Worm (Caenorhabditis elegans) whole organism, L4 larva: ENCODE results near the gene rict-1.
"Not testable (repeated sequence)": the region's sequence is repeated elsewhere in the genome, so short reads cannot be mapped to it uniquely, and the experiment has no call there.

Source experiments
- F37D6.2 ChIP-seq: sonication (generic microtip); optimal IDR thresholded peaks from 2 replicates; lab custom pipeline; 2016; ENCODE audit warnings: mild to moderate bottlenecking, missing genetic modification characterization, missing compliant biosample characterization
- F44E2.7 ChIP-seq: fragments of 200-800 bp; sonication (Bioruptor generic); IDR thresholded peaks from 2 replicates; pipeline ENCODE4 v2.1.2; 2022; ENCODE audit warnings: missing genetic modification characterization, missing compliant biosample characterization
- R02D3.7 ChIP-seq: fragments of 150-350 bp; sonication (generic microtip); optimal IDR thresholded peaks from 3 replicates; lab custom pipeline; 2014; ENCODE audit warnings: missing biosample characterization, missing genetic modification characterization
- T20F7.1 ChIP-seq: fragments of 200-800 bp; sonication (Bioruptor generic); optimal IDR thresholded peaks from 2 replicates; lab custom pipeline; 2018; ENCODE audit warnings: mild to moderate bottlenecking, missing genetic modification characterization, missing compliant biosample characterization
- Y5F2A.4 ChIP-seq: fragments of 200-800 bp; sonication (Bioruptor generic); optimal IDR thresholded peaks from 2 replicates; lab custom pipeline; 2018; ENCODE audit warnings: mild to moderate bottlenecking, missing genetic modification characterization, missing compliant biosample characterization
- ZK337.2 ChIP-seq: fragments of 200-800 bp; sonication (Bioruptor generic); IDR thresholded peaks from 2 replicates; pipeline ENCODE4 v1.3.6; 2022; ENCODE audit warnings: missing genetic modification reagents, missing genetic modification characterization, missing compliant biosample characterization
- aha-1 ChIP-seq: fragments of 150-350 bp; peaks from one replicate; lab custom pipeline; 2014; ENCODE audit warnings: missing biosample characterization, missing genetic modification characterization
- aly-2 ChIP-seq: sonication (generic microtip); optimal IDR thresholded peaks from 2 replicates; lab custom pipeline; 2018; ENCODE audit warnings: missing biosample characterization, missing genetic modification characterization
- arid-1 ChIP-seq: fragments of 200-800 bp; sonication (Bioruptor generic); conservative IDR thresholded peaks from 2 replicates; pipeline ENCODE4 v1.3.6; 2022; ENCODE audit warnings: missing genetic modification reagents, missing genetic modification characterization, missing compliant biosample characterization
- ceh-28 ChIP-seq: fragments of 150-350 bp; optimal IDR thresholded peaks from 2 replicates; lab custom pipeline; 2014; ENCODE audit warnings: missing biosample characterization, missing genetic modification reagents, missing genetic modification characterization
- ceh-44 ChIP-seq: fragments of 200-800 bp; sonication (Bioruptor generic); IDR thresholded peaks from 2 replicates; pipeline ENCODE4 v1.3.6; 2022; ENCODE audit warnings: missing genetic modification reagents, missing genetic modification characterization, missing compliant biosample characterization
- ceh-62 ChIP-seq: sonication (generic microtip); optimal IDR thresholded peaks from 2 replicates; lab custom pipeline; 2017; ENCODE audit warnings: missing biosample characterization, missing genetic modification characterization
- ctbp-1 ChIP-seq: fragments of 200-800 bp; sonication (Bioruptor generic); IDR thresholded peaks from 2 replicates; pipeline ENCODE4 v1.3.6; 2022; ENCODE audit warnings: missing genetic modification reagents, missing genetic modification characterization, missing compliant biosample characterization
- daf-12 ChIP-seq: fragments of 150-350 bp; optimal IDR thresholded peaks from 2 replicates; lab custom pipeline; 2014; ENCODE audit warnings: missing biosample characterization, missing genetic modification reagents, missing genetic modification characterization
- dpl-1 ChIP-seq: fragments of 150-350 bp; optimal IDR thresholded peaks from 2 replicates; lab custom pipeline; 2014; ENCODE audit warnings: missing biosample characterization, missing genetic modification reagents, missing genetic modification characterization
- hif-1 ChIP-seq, 2 experiments: sonication (generic microtip); optimal IDR thresholded peaks; 2 replicates each; lab custom pipeline; 2016 to 2017; ENCODE audit warnings: missing compliant biosample characterization in 2 of 2, missing genetic modification characterization in 2 of 2, missing genetic modification reagents in 2 of 2, missing genotype in 2 of 2, mild to moderate bottlenecking in 1 of 2
- hlh-11 ChIP-seq: fragments of 200-800 bp; sonication (Bioruptor generic); optimal IDR thresholded peaks from 2 replicates; lab custom pipeline; 2018; ENCODE audit warnings: mild to moderate bottlenecking, missing genetic modification characterization, missing compliant biosample characterization
- lim-7 ChIP-seq: fragments of 200-800 bp; sonication (Bioruptor generic); IDR thresholded peaks from 2 replicates; pipeline ENCODE4 v1.3.6; 2022; ENCODE audit warnings: missing genetic modification characterization, missing compliant biosample characterization
- lin-15B ChIP-seq: fragments of 150-350 bp; sonication (generic microtip); optimal IDR thresholded peaks from 3 replicates; lab custom pipeline; 2014; ENCODE audit warnings: missing biosample characterization, missing genetic modification characterization
- lin-38 ChIP-seq: fragments of 200-800 bp; sonication (Bioruptor generic); IDR thresholded peaks from 2 replicates; pipeline ENCODE4 v1.3.6; 2022; ENCODE audit warnings: missing genetic modification reagents, missing genetic modification characterization, missing compliant biosample characterization
- lin-39 ChIP-seq: fragments of 150-350 bp; optimal IDR thresholded peaks from 2 replicates; lab custom pipeline; 2014; ENCODE audit warnings: missing biosample characterization, missing genetic modification reagents, missing genetic modification characterization
- mep-1 ChIP-seq: fragments of 150-350 bp; sonication (generic microtip); optimal IDR thresholded peaks from 3 replicates; lab custom pipeline; 2014; ENCODE audit warnings: missing biosample characterization, missing genetic modification characterization
- mes-2 ChIP-seq: sonication (generic microtip); optimal IDR thresholded peaks from 2 replicates; lab custom pipeline; 2016; ENCODE audit warnings: missing genotype, mild to moderate bottlenecking, missing genetic modification characterization, missing compliant biosample characterization; ENCODE audit not compliant: poor library complexity, severe bottlenecking
- nhr-102 ChIP-seq: sonication (generic microtip); optimal IDR thresholded peaks from 2 replicates; lab custom pipeline; 2016; ENCODE audit warnings: mild to moderate bottlenecking, missing genetic modification characterization, moderate library complexity, missing compliant biosample characterization
- nhr-111 ChIP-seq: fragments of 200-800 bp; sonication (Bioruptor generic); optimal IDR thresholded peaks from 2 replicates; lab custom pipeline; 2018; ENCODE audit warnings: mild to moderate bottlenecking, missing genetic modification characterization, missing compliant biosample characterization
- nhr-237 ChIP-seq: sonication (generic microtip); optimal IDR thresholded peaks from 2 replicates; lab custom pipeline; 2017; ENCODE audit warnings: missing biosample characterization, missing genetic modification characterization
- nhr-25 ChIP-seq: sonication (generic microtip); optimal IDR thresholded peaks from 2 replicates; lab custom pipeline; 2017; ENCODE audit warnings: missing genetic modification characterization, mild to moderate bottlenecking, missing compliant biosample characterization, antibody characterized with exemption, moderate library complexity, borderline replicate concordance; ENCODE audit not compliant: insufficient read depth
- nhr-28 ChIP-seq: fragments of 150-350 bp; optimal IDR thresholded peaks from 2 replicates; lab custom pipeline; 2014; ENCODE audit warnings: missing biosample characterization, missing genetic modification characterization
- nhr-42 ChIP-seq: fragments of 200-800 bp; sonication (Bioruptor generic); IDR thresholded peaks from 2 replicates; pipeline ENCODE4 v1.3.6; 2022; ENCODE audit warnings: missing genetic modification characterization, missing compliant biosample characterization
- nhr-6 ChIP-seq: fragments of 150-350 bp; optimal IDR thresholded peaks from 2 replicates; lab custom pipeline; 2014; ENCODE audit warnings: missing biosample characterization, missing genetic modification characterization
- unc-130 ChIP-seq: sonication (generic microtip); optimal IDR thresholded peaks from 2 replicates; lab custom pipeline; 2016; ENCODE audit warnings: missing genetic modification reagents, missing genetic modification characterization, missing compliant biosample characterization
- unc-62 ChIP-seq, 3 experiments: fragments of 150-350 bp in 1 of 3; sonication (generic microtip); optimal IDR thresholded peaks in 2 of 3; peaks in 1 of 3; 1 replicate in 1 of 3; 2 replicates in 2 of 3; lab custom pipeline; 2014 to 2017; ENCODE audit warnings: missing biosample characterization in 3 of 3, missing genetic modification characterization in 3 of 3, missing genetic modification reagents in 3 of 3, missing genotype in 1 of 3
- zip-2 ChIP-seq: fragments of 150-350 bp; optimal IDR thresholded peaks from 2 replicates; lab custom pipeline; 2014; ENCODE audit warnings: missing biosample characterization, missing genetic modification characterization
- ztf-11 ChIP-seq: fragments of 150-350 bp; optimal IDR thresholded peaks from 2 replicates; lab custom pipeline; 2014; ENCODE audit warnings: missing biosample characterization, missing genetic modification characterization

Gene rict-1

ce11 chrII:13091123-13091522 lies 25.5 kb downstream of the rict-1 start, which contains the start of gene Y81G3A.4:
Gene Y81G3A.4 (plus strand): TSS chrII:13091423.
- TF ChIP-seq ceh-62 (tag; lab: Kevin White, UChicago) (no peak), daf-12 (no peak), aha-1 (tag; lab: Kevin White, UChicago) (peak; percentile 21), ztf-11 (no peak), lin-39 (tag; lab: Kevin White, UChicago) (no peak), nhr-28 (tag; lab: Kevin White, UChicago) (peak; percentile 13), unc-130 (GFP tag; lab: Kevin White, UChicago) (no peak)

ce11 chrII:13085951-13086350 lies 30.7 kb downstream of the rict-1 start:
- TF ChIP-seq lin-38 (GFP tag; lab: Robert Waterston, UW) (no peak), unc-62 (GFP tag; optimal IDR thresholded peaks at IDR 0.05 in 1 of 2; lab: Kevin White, UChicago) (peak in 1 of 2 experiments; percentile 80), unc-62 (tag; optimal IDR thresholded peaks at IDR 0.05; lab: Kevin White, UChicago) (no peak), aha-1 (tag; lab: Kevin White, UChicago) (peak; percentile 92)
- TF ChIP-seq, all 104 proteins: peak for 2

DNA sequence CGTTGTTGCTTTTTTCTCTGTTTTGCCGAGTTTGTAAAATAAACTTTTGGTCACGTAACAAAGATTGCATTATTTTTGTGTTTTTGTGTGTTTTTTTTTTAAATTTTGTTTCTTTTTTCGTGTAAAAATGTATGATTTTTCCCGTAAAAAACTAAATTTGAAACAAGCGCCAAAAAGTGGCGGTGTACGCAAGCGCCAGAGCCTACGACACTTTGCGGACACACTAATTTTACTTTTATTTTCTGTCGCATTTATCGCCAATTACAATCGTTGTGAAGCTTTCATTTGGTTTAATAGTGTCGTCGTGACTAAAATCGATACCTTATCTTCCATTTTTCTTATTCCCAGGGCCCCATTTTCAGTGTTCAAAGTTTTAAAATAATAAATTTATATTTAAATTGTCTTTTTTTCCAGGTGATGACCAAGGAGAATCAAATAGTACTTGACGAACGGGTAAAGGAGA lies 32.8 kb downstream of the rict-1 start, which contains the start of the genes Y81G3A.1 and gcn-2:
Gene Y81G3A.1, minus strand, starts transcription at position 175 of the 463 bp plus-strand sequence.
Gene gcn-2, plus strand, starts transcription at position 413 of the 463 bp plus-strand sequence.
- TF ChIP-seq lin-39 (tag; lab: Kevin White, UChicago) (no peak), F37D6.2 (tag; lab: Kevin White, UChicago) (no peak), nhr-111 (GFP tag; lab: Kevin White, UChicago) (no peak), nhr-42 (GFP tag; lab: Robert Waterston, UW) (no peak), hlh-11 (no peak), lin-38 (GFP tag; lab: Robert Waterston, UW) (peak; percentile 58), nhr-25 (tag; lab: Kevin White, UChicago) (no peak), ctbp-1 (GFP tag; lab: Robert Waterston, UW) (no peak), zip-2 (no peak), aha-1 (tag; lab: Kevin White, UChicago) (no peak), nhr-237 (tag; lab: Kevin White, UChicago) (no peak), mes-2 (tag; lab: Kevin White, UChicago) (peak; percentile 82), dpl-1 (GFP tag; lab: Kevin White, UChicago) (peak; percentile 96), aly-2 (tag; lab: Kevin White, UChicago) (no peak), R02D3.7 (no peak), F44E2.7 (GFP tag; lab: Robert Waterston, UW) (no peak), ceh-28 (tag; lab: Kevin White, UChicago) (no peak), ZK337.2 (no peak), unc-62 (GFP tag; optimal IDR thresholded peaks at IDR 0.05 in 1 of 2; lab: Kevin White, UChicago) (no peak), unc-62 (tag; optimal IDR thresholded peaks at IDR 0.05; lab: Kevin White, UChicago) (no peak), lin-15B (no peak), nhr-6 (tag; lab: Kevin White, UChicago) (peak; percentile 2), lim-7 (no peak), T20F7.1 (GFP tag; lab: Kevin White, UChicago) (no peak), nhr-102 (tag; lab: Kevin White, UChicago) (no peak), hif-1 (tag; optimal IDR thresholded peaks at IDR 0.05; lab: Kevin White, UChicago) (no peak), mep-1 (no peak)
- TF ChIP-seq, all 104 proteins: peak for 4

ce11 chrII:13082403-13082802 lies 34.2 kb downstream of the rict-1 start, which contains the start of gene Y81G3A.6:
Gene Y81G3A.6 (minus strand): TSS chrII:13082503.
- TF ChIP-seq ceh-44 (GFP tag; lab: Robert Waterston, UW); Y5F2A.4; arid-1: not testable (repeated sequence)
